Worm (Caenorhabditis elegans) whole organism, L4 larva: Measurements from ENCODE around the gene klo-1.

Experiments used
- D1046.2 ChIP-seq: fragments of 200-800 bp; sonication (Bioruptor generic); IDR thresholded peaks from 2 replicates; pipeline ENCODE4 v1.3.6; 2022; ENCODE audit warnings: missing genetic modification characterization, missing compliant biosample characterization
- Y48G9A.11 ChIP-seq: fragments of 200-800 bp; sonication (Bioruptor generic); IDR thresholded peaks from 2 replicates; pipeline ENCODE4 v1.3.6; 2022; ENCODE audit warnings: missing genetic modification reagents, missing genetic modification characterization, missing compliant biosample characterization
- Y75B8A.6 ChIP-seq: fragments of 200-800 bp; sonication (Bioruptor generic); IDR thresholded peaks from 2 replicates; pipeline ENCODE4 v1.3.6; 2022; ENCODE audit warnings: missing genetic modification reagents, missing genetic modification characterization, missing compliant biosample characterization
- duxl-1 ChIP-seq: sonication (generic microtip); optimal IDR thresholded peaks from 2 replicates; lab custom pipeline; 2016; ENCODE audit warnings: mild to moderate bottlenecking, missing genetic modification characterization, moderate library complexity, missing compliant biosample characterization; ENCODE audit not compliant: poor library complexity
- lin-13 ChIP-seq: fragments of 150-350 bp; optimal IDR thresholded peaks from 2 replicates; lab custom pipeline; 2014; ENCODE audit warnings: missing biosample characterization, missing genetic modification reagents, missing genetic modification characterization
- lsy-2 ChIP-seq, 2 experiments: fragments of 150-350 bp in 1 of 2; sonication (generic microtip) in 1 of 2; optimal IDR thresholded peaks; 2 replicates each; lab custom pipeline; 2014 to 2017; ENCODE audit warnings: missing biosample characterization in 2 of 2, missing genetic modification characterization in 2 of 2
- mdl-1 ChIP-seq, 2 experiments: fragments of 150-350 bp in 1 of 2; sonication (generic microtip) in 1 of 2; optimal IDR thresholded peaks; 2 replicates each; lab custom pipeline; 2014 to 2017; ENCODE audit warnings: missing biosample characterization in 2 of 2, missing genetic modification characterization in 2 of 2
- mxl-3 ChIP-seq: fragments of 200-800 bp; sonication (Bioruptor generic); optimal IDR thresholded peaks from 2 replicates; lab custom pipeline; 2018; ENCODE audit warnings: mild to moderate bottlenecking, missing genetic modification characterization, missing compliant biosample characterization
- nhr-10 ChIP-seq: fragments of 150-350 bp; optimal IDR thresholded peaks from 2 replicates; lab custom pipeline; 2014; ENCODE audit warnings: missing biosample characterization, missing genetic modification characterization
- nhr-76 ChIP-seq: fragments of 150-350 bp; optimal IDR thresholded peaks from 2 replicates; lab custom pipeline; 2014; ENCODE audit warnings: missing biosample characterization, missing genetic modification characterization
- set-16 ChIP-seq: fragments of 200-800 bp; sonication (Bioruptor generic); IDR thresholded peaks from 2 replicates; pipeline ENCODE4 v1.3.6; 2022; ENCODE audit warnings: missing genetic modification reagents, missing genetic modification characterization, missing compliant biosample characterization
- vab-7 ChIP-seq: fragments of 200-800 bp; sonication (Bioruptor generic); IDR thresholded peaks from 2 replicates; pipeline ENCODE4 v1.3.6; 2022; ENCODE audit warnings: missing genetic modification reagents, missing genetic modification characterization, missing compliant biosample characterization
- ztf-7 ChIP-seq: fragments of 150-350 bp; optimal IDR thresholded peaks from 2 replicates; lab custom pipeline; 2014; ENCODE audit warnings: missing biosample characterization, missing genetic modification characterization

ce11 chrIV:7757245-7757644 lies 9.2 kb upstream of the klo-1 start, which contains the start of gene C46A5.4:
- no peak for TF ChIP-seq lsy-2 (tag; optimal IDR thresholded peaks at IDR 0.05; lab: Kevin White, UChicago)
- TF ChIP-seq mxl-3 = no peak
- no peak for TF ChIP-seq Y75B8A.6 (GFP tag; lab: Robert Waterston, UW)
- no peak for TF ChIP-seq nhr-10 (tag; lab: Kevin White, UChicago)
- TF ChIP-seq mdl-1 (tag; optimal IDR thresholded peaks at IDR 0.05; lab: Kevin White, UChicago) = no peak
- no peak for TF ChIP-seq D1046.2
- TF ChIP-seq nhr-76 (tag; lab: Kevin White, UChicago) = no peak
- TF ChIP-seq Y48G9A.11 (GFP tag; lab: Robert Waterston, UW) = no peak
- no peak for TF ChIP-seq ztf-7 (tag; lab: Kevin White, UChicago)
- no peak for TF ChIP-seq duxl-1 (tag; lab: Kevin White, UChicago)
- TF ChIP-seq vab-7 (GFP tag; lab: Robert Waterston, UW) = no peak
- TF ChIP-seq set-16 (GFP tag; lab: Robert Waterston, UW) = no peak
- no peak for TF ChIP-seq lin-13 (GFP tag; lab: Kevin White, UChicago)
